Worm (Caenorhabditis elegans) whole organism, dauer: ENCODE data around the gene T23G5.2.

Source experiments
- unc-62 ChIP-seq: sonication (generic microtip); optimal IDR thresholded peaks from 2 replicates; lab custom pipeline; 2017; ENCODE audit warnings: missing biosample characterization, missing genetic modification reagents, missing genetic modification characterization

The T23G5.2 gene

ce11 chrIII:9236228-9236627 is at the start of gene T23G5.2:
Gene T23G5.2 (minus strand): TSS chrIII:9236328.
- no peak for TF ChIP-seq unc-62 (GFP tag; lab: Kevin White, UChicago)

- no peak for TF ChIP-seq unc-62 (GFP tag; lab: Kevin White, UChicago)
Observed at ce11 chrIII:9281480-9281879, 45.4 kb upstream of the T23G5.2 start, which contains the start of gene fozi-1. Gene fozi-1 (plus strand): TSS chrIII:9281780.

DNA sequence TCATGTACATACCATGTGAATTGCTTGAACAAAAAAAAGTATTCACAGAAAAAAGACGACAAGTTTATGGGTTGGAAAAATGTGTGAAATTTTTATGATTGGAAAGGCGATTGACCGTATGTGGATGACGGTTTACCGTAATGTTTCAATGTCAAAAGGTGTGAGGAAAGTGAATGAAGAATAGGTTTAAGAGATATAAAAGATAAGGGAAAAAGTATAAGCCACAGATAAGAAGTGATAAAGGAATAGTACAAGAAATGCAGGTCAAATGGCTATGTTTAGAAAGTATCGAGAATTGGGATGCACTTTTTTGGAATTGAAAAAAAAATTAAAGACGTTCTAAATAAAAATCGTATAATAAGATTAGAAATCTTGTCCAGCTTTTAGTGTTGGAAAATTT is 41.7 kb upstream of the T23G5.2 start:
- no peak for TF ChIP-seq unc-62 (GFP tag; lab: Kevin White, UChicago)

ce11 chrIII:9272107-9272506 is 36.0 kb upstream of the T23G5.2 start:
- TF ChIP-seq unc-62 (GFP tag; lab: Kevin White, UChicago): no peak

DNA sequence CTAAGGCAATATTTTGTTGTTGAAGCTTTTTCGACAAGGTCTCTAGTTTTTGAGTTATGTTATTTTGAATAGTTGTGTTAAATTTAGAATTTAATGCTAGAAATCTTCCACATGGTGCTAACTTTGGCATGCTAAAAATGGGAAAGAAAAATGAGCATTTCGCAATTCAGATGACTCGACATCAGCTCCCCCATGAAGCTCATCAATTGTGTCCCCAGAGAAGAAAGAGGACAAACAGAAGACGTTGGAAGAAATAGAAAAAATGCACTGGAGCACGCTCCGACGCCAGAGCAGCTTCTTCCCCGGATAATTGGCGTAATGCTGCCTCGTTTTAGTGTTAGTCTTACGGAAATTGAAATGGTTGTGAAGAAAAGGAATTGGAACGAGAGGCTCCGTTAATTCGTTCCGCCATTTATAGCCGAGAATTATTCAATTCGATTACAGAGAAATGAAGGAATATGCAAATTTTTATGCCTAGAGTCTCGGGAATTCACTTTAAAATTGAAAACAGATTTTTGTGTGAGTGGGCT is 35.3 kb upstream of the T23G5.2 start:
- TF ChIP-seq unc-62 (GFP tag; lab: Kevin White, UChicago): no peak

ce11 chrIII:9270183-9270582 is 34.1 kb upstream of the T23G5.2 start:
- TF ChIP-seq unc-62 (GFP tag; lab: Kevin White, UChicago): no peak

ce11 chrIII:9269012-9269471 is 32.9 kb upstream of the T23G5.2 start, which contains the start of gene clip-1:
Gene clip-1 (minus strand): TSS chrIII:9269062.
- no peak for TF ChIP-seq unc-62 (GFP tag; lab: Kevin White, UChicago)

- no peak for TF ChIP-seq unc-62 (GFP tag; lab: Kevin White, UChicago)
Observed at ce11 chrIII:9258510-9258909, 22.4 kb upstream of the T23G5.2 start.

DNA sequence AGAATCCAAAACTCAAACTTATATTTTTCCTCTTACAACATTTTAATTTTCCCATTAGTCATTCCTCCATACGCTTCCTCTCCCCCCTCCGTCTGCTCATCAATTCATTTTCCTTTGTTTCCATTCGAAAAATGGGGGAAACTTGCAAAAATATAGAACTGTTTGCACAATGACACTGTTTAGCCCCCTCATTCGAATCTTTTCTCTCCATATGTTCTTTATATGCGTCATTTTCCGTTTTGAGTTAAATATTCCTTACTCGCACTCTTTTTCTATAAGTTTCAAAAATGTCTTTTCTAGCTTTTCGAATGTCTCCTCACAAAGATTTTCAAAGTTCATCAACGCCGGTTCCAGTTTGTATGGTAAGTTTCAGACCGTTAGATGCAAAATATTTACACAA is 20.8 kb upstream of the T23G5.2 start, which contains the start of gene M01A8.1:
Gene M01A8.1 (plus strand): TSS at position 301 of the 400 bp plus-strand sequence.
- TF ChIP-seq unc-62 (GFP tag; lab: Kevin White, UChicago): no peak

DNA sequence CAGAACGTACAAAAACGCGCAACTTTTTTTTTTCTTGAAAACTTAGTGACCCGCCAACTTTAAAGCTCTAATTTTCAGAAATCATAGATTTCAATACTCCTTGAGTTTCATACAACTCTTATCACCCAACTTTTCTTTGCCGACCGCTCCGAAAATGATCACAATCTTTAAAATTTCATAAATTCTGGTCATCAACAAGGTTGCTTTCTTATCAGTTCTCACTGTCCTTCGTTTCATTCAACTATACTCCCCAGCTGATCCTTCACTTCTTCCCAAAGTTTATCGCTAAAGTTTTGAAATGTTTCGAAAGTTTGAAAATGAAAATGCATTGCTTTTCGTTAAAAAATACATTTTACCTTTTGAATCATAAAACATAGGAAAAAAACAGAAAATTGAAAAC is 19.7 kb upstream of the T23G5.2 start:
- no peak for TF ChIP-seq unc-62 (GFP tag; lab: Kevin White, UChicago)

DNA sequence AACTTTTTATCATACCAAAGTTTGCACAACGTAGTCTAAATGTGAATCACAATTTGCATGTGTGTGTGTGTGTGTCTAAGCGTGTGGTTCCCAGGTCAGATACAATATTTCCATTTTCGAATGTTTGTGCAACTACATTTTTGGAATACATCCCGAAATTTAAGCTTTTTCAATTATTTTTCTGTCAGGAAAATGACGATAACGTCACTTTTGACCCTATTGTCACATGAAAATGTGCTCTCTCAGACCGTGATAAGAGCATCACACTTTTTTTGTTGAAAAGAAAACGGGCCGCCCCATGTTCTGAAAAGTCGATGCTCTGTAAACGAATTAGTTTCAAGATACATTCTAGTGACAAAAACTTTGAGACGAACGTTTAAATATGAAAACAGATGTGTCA is 18.9 kb upstream of the T23G5.2 start:
- TF ChIP-seq unc-62 (GFP tag; lab: Kevin White, UChicago): no peak

DNA sequence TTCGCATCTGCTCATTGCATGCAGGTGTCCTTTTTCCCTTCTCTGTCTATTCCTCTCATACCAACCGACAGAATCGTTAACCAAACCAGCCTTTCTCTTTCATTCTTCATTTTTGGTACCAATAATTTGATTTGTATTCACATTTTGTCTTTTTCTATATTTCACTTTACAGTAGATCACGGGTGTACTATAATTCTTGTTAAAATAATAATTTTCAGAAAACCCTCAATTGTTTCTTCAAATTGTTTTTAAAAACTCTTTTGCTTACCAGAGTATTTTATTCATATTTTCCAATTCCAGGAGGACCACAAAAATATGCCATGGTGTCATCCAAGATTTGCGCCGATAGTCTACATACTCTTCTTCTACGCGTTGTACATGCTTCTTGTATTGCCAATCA is 14.6 kb upstream of the T23G5.2 start, which contains the start of gene T02C1.2:
Gene T02C1.2 (plus strand): TSS at position 301 of the 400 bp plus-strand sequence.
- TF ChIP-seq unc-62 (GFP tag; lab: Kevin White, UChicago): no peak

- no peak for TF ChIP-seq unc-62 (GFP tag; lab: Kevin White, UChicago)
Observed at ce11 chrIII:9247221-9247620, 11.1 kb upstream of the T23G5.2 start, which contains the start of gene T02C1.1. Gene T02C1.1 (plus strand): TSS chrIII:9247525.

ce11 chrIII:9242675-9243074 is 6.5 kb upstream of the T23G5.2 start, which contains the start of gene dat-1:
Gene dat-1 (plus strand): TSS chrIII:9242975.
- no peak for TF ChIP-seq unc-62 (GFP tag; lab: Kevin White, UChicago)

DNA sequence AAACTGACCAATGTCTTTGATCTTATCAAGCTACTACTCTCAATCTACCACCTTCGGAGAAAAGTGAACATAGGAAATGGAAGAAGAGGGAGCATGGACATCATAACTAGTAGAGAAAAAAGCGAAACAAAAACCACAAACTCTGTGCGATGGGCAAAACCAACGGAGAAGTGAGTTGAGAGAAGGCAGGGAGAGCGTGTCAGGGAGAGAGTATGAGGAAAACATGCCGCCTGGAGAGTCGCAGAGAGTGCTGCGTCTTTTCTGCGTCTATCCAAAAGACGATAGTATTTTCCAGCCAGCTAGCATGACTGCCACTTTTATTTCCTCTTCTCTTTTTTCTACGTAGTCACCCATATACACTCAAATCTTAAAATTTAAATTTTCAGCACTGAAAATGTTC is 3.9 kb upstream of the T23G5.2 start, which contains the start of gene saeg-2:
Gene saeg-2 (plus strand): TSS at position 381 of the 400 bp plus-strand sequence.
- no peak for TF ChIP-seq unc-62 (GFP tag; lab: Kevin White, UChicago)

ce11 chrIII:9237626-9238025 is 1.5 kb upstream of the T23G5.2 start:
- no peak for TF ChIP-seq unc-62 (GFP tag; lab: Kevin White, UChicago)

DNA sequence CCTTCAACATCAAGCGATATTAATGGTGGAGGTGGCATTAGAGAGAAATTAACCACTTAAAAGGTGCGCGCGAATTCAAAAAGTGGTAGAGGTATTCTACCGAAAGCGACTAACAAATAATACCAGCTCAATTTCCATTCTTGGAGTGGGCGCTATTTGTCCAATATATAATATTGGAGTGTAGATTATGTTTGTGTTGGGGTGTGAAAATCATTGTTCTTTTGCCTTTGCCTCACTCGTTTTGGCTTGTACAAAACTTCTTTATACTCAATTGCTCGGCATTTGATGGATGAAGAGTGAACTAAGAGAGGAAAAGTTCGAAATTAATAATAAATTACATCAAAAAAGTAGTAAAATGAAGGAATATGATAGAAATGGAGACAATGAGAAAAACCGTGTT is 5.0 kb downstream of the T23G5.2 start, which contains the start of gene T23G5.3:
Gene T23G5.3 (minus strand): TSS at position 101 of the 400 bp plus-strand sequence.
- TF ChIP-seq unc-62 (GFP tag; lab: Kevin White, UChicago): no peak
